Fruit fly (Drosophila melanogaster) whole organism, wandering third instar larva: Measurements from ENCODE around the gene mRpL33.

Experiments
- Abd-B ChIP-seq: fragments of >200 bp; optimal IDR thresholded peaks from 2 replicates; lab custom pipeline; 2017; ENCODE audit warnings: missing biosample characterization, missing genetic modification characterization
- CG9705 ChIP-seq: fragments of 200-800 bp; sonication (Bioruptor generic); optimal IDR thresholded peaks from 2 replicates; lab custom pipeline; 2018; ENCODE audit warnings: missing biosample characterization, mild to moderate bottlenecking, missing genetic modification characterization
- CrebA ChIP-seq: fragments of 200-800 bp; sonication (Bioruptor generic); optimal IDR thresholded peaks from 2 replicates; lab custom pipeline; 2016; ENCODE audit warnings: missing biosample characterization, mild to moderate bottlenecking, missing genetic modification characterization, borderline replicate concordance
- Dfd ChIP-seq: fragments of >200 bp; optimal IDR thresholded peaks from 2 replicates; lab custom pipeline; 2017; ENCODE audit warnings: missing biosample characterization, missing genetic modification characterization
- Dif ChIP-seq: fragments of 200-275, 200-300 bp; sonication (Bioruptor generic); optimal IDR thresholded peaks from 2 replicates; lab custom pipeline; 2018; ENCODE audit warnings: missing biosample characterization, missing genetic modification characterization; ENCODE audit not compliant: partially characterized antibody
- HLH106 ChIP-seq: fragments of 200-800 bp; optimal IDR thresholded peaks from 3 replicates; lab custom pipeline; 2019; ENCODE audit warnings: missing biosample characterization, mild to moderate bottlenecking, missing genetic modification characterization, moderate library complexity
- Hr78 ChIP-seq: fragments of >200 bp; optimal IDR thresholded peaks from 2 replicates; lab custom pipeline; 2017; ENCODE audit warnings: missing biosample characterization, missing genetic modification characterization
- Hr83 ChIP-seq: fragments of 200-300 bp; sonication (Bioruptor generic); optimal IDR thresholded peaks from 2 replicates; lab custom pipeline; 2016; ENCODE audit warnings: missing biosample characterization, mild to moderate bottlenecking, missing genetic modification characterization, moderate library complexity; ENCODE audit not compliant: poor library complexity, severe bottlenecking
- Jra ChIP-seq: sonication (Bioruptor generic); optimal IDR thresholded peaks from 2 replicates; lab custom pipeline; 2016; ENCODE audit warnings: missing biosample characterization, missing genetic modification characterization
- Mio ChIP-seq: sonication (Bioruptor generic); optimal IDR thresholded peaks from 2 replicates; lab custom pipeline; 2016; ENCODE audit warnings: missing biosample characterization, missing genetic modification characterization
- Myc ChIP-seq: fragments of >200 bp; optimal IDR thresholded peaks from 2 replicates; lab custom pipeline; 2017
- Rel ChIP-seq, 2 experiments: fragments of 200-800 bp; sonication (Bioruptor generic) in 1 of 2; optimal IDR thresholded peaks; 2 replicates in 1 of 2; 3 replicates in 1 of 2; lab custom pipeline; 2016 to 2019; ENCODE audit warnings: mild to moderate bottlenecking in 2 of 2, missing biosample characterization in 2 of 2, missing genetic modification characterization in 2 of 2, moderate library complexity in 1 of 2
- Vsx2 ChIP-seq: fragments of 200-300, 225-300 bp; sonication (Bioruptor generic); optimal IDR thresholded peaks from 2 replicates; lab custom pipeline; 2018; ENCODE audit warnings: missing biosample characterization, missing genetic modification characterization; ENCODE audit not compliant: partially characterized antibody
- br ChIP-seq: fragments of 200-800 bp; sonication (Bioruptor generic); optimal IDR thresholded peaks from 2 replicates; lab custom pipeline; 2016; ENCODE audit warnings: missing biosample characterization, missing genetic modification characterization
- dl ChIP-seq, 2 experiments: fragments of 175-275, 200-275 bp in 1 of 2; fragments of 200-275 bp in 1 of 2; sonication (Bioruptor generic); optimal IDR thresholded peaks; lab custom pipeline; 2018; ENCODE audit warnings: mild to moderate bottlenecking in 2 of 2, missing biosample characterization in 2 of 2, missing genetic modification characterization in 2 of 2, moderate library complexity in 2 of 2; ENCODE audit not compliant: partially characterized antibody in 2 of 2, insufficient read depth in 1 of 2
- dmrt93B ChIP-seq: fragments of 200-800 bp; sonication (Bioruptor generic); optimal IDR thresholded peaks from 2 replicates; lab custom pipeline; 2018; ENCODE audit warnings: missing biosample characterization, mild to moderate bottlenecking, missing genetic modification characterization
- dsf ChIP-seq: sonication (Bioruptor generic); optimal IDR thresholded peaks from 2 replicates; lab custom pipeline; 2016; ENCODE audit warnings: missing biosample characterization, missing genetic modification characterization, borderline replicate concordance
- fru ChIP-seq: fragments of 200-800 bp; sonication (Bioruptor generic); optimal IDR thresholded peaks from 3 replicates; lab custom pipeline; 2016; ENCODE audit warnings: missing biosample characterization, mild to moderate bottlenecking, missing genetic modification characterization
- h ChIP-seq: fragments of 200-800 bp; sonication (Bioruptor generic); optimal IDR thresholded peaks from 3 replicates; lab custom pipeline; 2016; ENCODE audit warnings: missing biosample characterization, mild to moderate bottlenecking, missing genetic modification characterization
- jim ChIP-seq: fragments of 175-275, 200-325 bp; sonication (Bioruptor generic); optimal IDR thresholded peaks from 2 replicates; lab custom pipeline; 2016; ENCODE audit warnings: missing biosample characterization, mild to moderate bottlenecking, missing genetic modification characterization
- lola ChIP-seq: fragments of >200 bp; optimal IDR thresholded peaks from 2 replicates; lab custom pipeline; 2017; ENCODE audit warnings: missing biosample characterization, missing genetic modification characterization
- pan ChIP-seq: fragments of >200 bp; optimal IDR thresholded peaks from 2 replicates; lab custom pipeline; 2017
- psq ChIP-seq: fragments of 200-800 bp; sonication (Bioruptor generic); optimal IDR thresholded peaks from 3 replicates; lab custom pipeline; 2017; ENCODE audit warnings: missing biosample characterization, mild to moderate bottlenecking, missing genetic modification characterization, moderate library complexity
- sage ChIP-seq: fragments of 200-800 bp; sonication (Bioruptor generic); optimal IDR thresholded peaks from 2 replicates; lab custom pipeline; 2016; ENCODE audit warnings: missing biosample characterization, mild to moderate bottlenecking, missing genetic modification characterization
- sv ChIP-seq: fragments of 200-800 bp; sonication (Bioruptor generic); optimal IDR thresholded peaks from 3 replicates; lab custom pipeline; 2016; ENCODE audit warnings: missing biosample characterization, missing genetic modification characterization
- tai ChIP-seq: sonication (Bioruptor generic); optimal IDR thresholded peaks from 2 replicates; lab custom pipeline; 2016; ENCODE audit warnings: missing biosample characterization, missing genetic modification characterization
- usp ChIP-seq: fragments of >200 bp; optimal IDR thresholded peaks from 2 replicates; lab custom pipeline; 2017; ENCODE audit warnings: missing biosample characterization, missing genetic modification characterization
- woc ChIP-seq: sonication (Bioruptor generic); optimal IDR thresholded peaks from 2 replicates; lab custom pipeline; 2016; ENCODE audit warnings: missing biosample characterization, mild to moderate bottlenecking, missing genetic modification characterization

mRpL33 gene

dm6 chrX:4322131-4322233, at the start of gene mRpL33:
Gene mRpL33, minus strand, starts transcription at chrX:4322231.
- TF ChIP-seq Hr83 = no peak
- no peak for TF ChIP-seq Vsx2 (GFP tag; lab: Kevin White, UChicago)
- TF ChIP-seq usp (GFP tag; lab: Kevin White, UChicago) = no peak
- TF ChIP-seq dsf = no peak
- no peak for TF ChIP-seq woc
- no peak for TF ChIP-seq tai (GFP tag; lab: Kevin White, UChicago)
- TF ChIP-seq, all 38 proteins: peak for 0

- TF ChIP-seq Hr83 = no peak
- peak; percentile 21 for TF ChIP-seq HLH106 (tag; lab: Kevin White, UChicago)
- TF ChIP-seq Myc (lab: Kevin White, UChicago) = peak; percentile 74
- TF ChIP-seq tai (GFP tag; lab: Kevin White, UChicago) = no peak
- TF ChIP-seq dsf = no peak
- no peak for TF ChIP-seq Rel (GFP tag; optimal IDR thresholded peaks at IDR 0.05; lab: Kevin White, UChicago)
- peak; percentile 41 for TF ChIP-seq Rel (tag; optimal IDR thresholded peaks at IDR 0.05; lab: Kevin White, UChicago)
- no peak for TF ChIP-seq CG9705 (GFP tag; lab: Kevin White, UChicago)
- TF ChIP-seq usp (GFP tag; lab: Kevin White, UChicago) = no peak
- TF ChIP-seq Vsx2 (GFP tag; lab: Kevin White, UChicago) = peak; percentile 83
These were observed 44.2 kb upstream of the mRpL33 start, which contains the start of gene CG3626 for dm6 chrX:4366196-4366595. Gene CG3626, plus strand, starts transcription at chrX:4366417.

- peak; percentile 94 for TF ChIP-seq Dfd (GFP tag; lab: Kevin White, UChicago)
- no peak for TF ChIP-seq fru (GFP tag; lab: Kevin White, UChicago)
- TF ChIP-seq, all 38 proteins: peak for 1
These were observed 36.5 kb upstream of the mRpL33 start for dm6 chrX:4358515-4358914.

dm6 chrX:4329809-4330208, 7.8 kb upstream of the mRpL33 start:
- TF ChIP-seq pan (lab: Kevin White, UChicago) = no peak
- no peak for TF ChIP-seq psq (GFP tag; lab: Kevin White, UChicago)
- no peak for TF ChIP-seq br (GFP tag; lab: Kevin White, UChicago)
- peak; percentile 7 for TF ChIP-seq h (GFP tag; lab: Kevin White, UChicago)
- TF ChIP-seq dl (GFP tag; optimal IDR thresholded peaks at IDR 0.05; lab: Kevin White, UChicago; ENCODE audit: insufficient read depth in 1 of 2, partially characterized antibody in 2 of 2) = no peak
- TF ChIP-seq fru (GFP tag; lab: Kevin White, UChicago) = peak; percentile 3
- TF ChIP-seq Mio (GFP tag; lab: Kevin White, UChicago) = no peak
- no peak for TF ChIP-seq CG9705 (GFP tag; lab: Kevin White, UChicago)
- no peak for TF ChIP-seq Jra (GFP tag; lab: Kevin White, UChicago)
- TF ChIP-seq Myc (lab: Kevin White, UChicago) = no peak
- TF ChIP-seq dsf = no peak
- TF ChIP-seq jim (GFP tag; lab: Kevin White, UChicago) = no peak
- TF ChIP-seq CrebA (GFP tag; lab: Kevin White, UChicago) = no peak
- TF ChIP-seq Rel (GFP tag; optimal IDR thresholded peaks at IDR 0.05; lab: Kevin White, UChicago) = no peak
- TF ChIP-seq Rel (tag; optimal IDR thresholded peaks at IDR 0.05; lab: Kevin White, UChicago) = no peak
- no peak for TF ChIP-seq sv (GFP tag; lab: Kevin White, UChicago)

dm6 chrX:4329357-4329756, 7.3 kb upstream of the mRpL33 start, which contains the start of gene CG12693:
Gene CG12693, minus strand, starts transcription at chrX:4329457.
- TF ChIP-seq pan (lab: Kevin White, UChicago) (no peak), Vsx2 (GFP tag; lab: Kevin White, UChicago) (no peak), Rel (GFP tag; optimal IDR thresholded peaks at IDR 0.05; lab: Kevin White, UChicago) (no peak), Rel (tag; optimal IDR thresholded peaks at IDR 0.05; lab: Kevin White, UChicago) (no peak), usp (GFP tag; lab: Kevin White, UChicago) (no peak), Dfd (GFP tag; lab: Kevin White, UChicago) (no peak), sage (no peak), CG9705 (GFP tag; lab: Kevin White, UChicago) (no peak), h (GFP tag; lab: Kevin White, UChicago) (no peak), Mio (GFP tag; lab: Kevin White, UChicago) (no peak), HLH106 (tag; lab: Kevin White, UChicago) (no peak), sv (GFP tag; lab: Kevin White, UChicago) (no peak), Dif (GFP tag; lab: Kevin White, UChicago) (no peak), tai (GFP tag; lab: Kevin White, UChicago) (no peak), Hr78 (GFP tag; lab: Kevin White, UChicago) (no peak), Hr83 (no peak), Abd-B (GFP tag; lab: Kevin White, UChicago) (no peak), dmrt93B (GFP tag; lab: Kevin White, UChicago) (no peak), fru (GFP tag; lab: Kevin White, UChicago) (no peak), lola (no peak)
- TF ChIP-seq, all 38 proteins: peak for 0
